Fruit fly (Drosophila melanogaster) Kc167 (cell line): ENCODE results near the gene CG14053.

Experiments used
- Sin3A ChIP-seq: fragments of >200 bp; optimal IDR thresholded peaks from 2 replicates; lab custom pipeline; 2018; ENCODE audit warnings: missing external identifiers
- h ChIP-seq: fragments of >200 bp; optimal IDR thresholded peaks from 3 replicates; lab custom pipeline; 2018; ENCODE audit warnings: missing external identifiers
- psq ChIP-seq: fragments of >200 bp; optimal IDR thresholded peaks from 2 replicates; lab custom pipeline; 2017; ENCODE audit warnings: missing external identifiers
- ttk ChIP-seq: sonication (Bioruptor generic); optimal IDR thresholded peaks from 2 replicates; lab custom pipeline; 2017; ENCODE audit warnings: missing external identifiers

- TF ChIP-seq psq (lab: Kevin White, UChicago) = no peak
- TF ChIP-seq ttk (lab: Kevin White, UChicago) = no peak
- TF ChIP-seq h (lab: Kevin White, UChicago) = no peak
- no peak for TF ChIP-seq Sin3A
These were observed 5.6 kb upstream of the CG14053 start for dm6 chrX:2199303-2199702.
